Fruit fly (Drosophila melanogaster) whole organism, pupa: ENCODE data around the gene ftz.

ENCODE experiments used
- CG10348 ChIP-seq: fragments of 200-800 bp; sonication (Bioruptor generic); IDR thresholded peaks from 2 replicates; pipeline ENCODE4 v1.3.6; 2022; ENCODE audit warnings: missing biosample characterization, missing genetic modification characterization
- CG12605 ChIP-seq: fragments of 200-800 bp; sonication (Bioruptor generic); IDR thresholded peaks from 2 replicates; pipeline ENCODE4 v1.3.6; 2022; ENCODE audit warnings: missing biosample characterization, missing genetic modification characterization
- CG13204 ChIP-seq: fragments of 200-800 bp; sonication (Bioruptor generic); optimal IDR thresholded peaks from 2 replicates; lab custom pipeline; 2018; ENCODE audit warnings: missing biosample characterization, mild to moderate bottlenecking, missing genetic modification characterization, moderate library complexity
- CG14655 ChIP-seq: fragments of 200-800 bp; sonication (Bioruptor generic); optimal IDR thresholded peaks from 3 replicates; lab custom pipeline; 2017; ENCODE audit warnings: mild to moderate bottlenecking, missing biosample characterization, missing genetic modification reagents, missing genetic modification characterization
- CG15710 ChIP-seq: fragments of 200-800 bp; sonication (Bioruptor generic); optimal IDR thresholded peaks from 2 replicates; lab custom pipeline; 2018; ENCODE audit warnings: missing biosample characterization, mild to moderate bottlenecking, missing genetic modification characterization, moderate library complexity
- CG17806 ChIP-seq: fragments of 200-800 bp; sonication (Bioruptor generic); optimal IDR thresholded peaks from 2 replicates; lab custom pipeline; 2018; ENCODE audit warnings: missing biosample characterization, mild to moderate bottlenecking, missing genetic modification characterization, moderate library complexity
- CG32121 ChIP-seq: fragments of 200-800 bp; sonication (Bioruptor generic); IDR thresholded peaks from 2 replicates; pipeline ENCODE4 v1.3.6; 2022; ENCODE audit warnings: missing biosample characterization, missing genetic modification characterization
- CG34367 ChIP-seq: fragments of 200-800 bp; sonication (Bioruptor generic); optimal IDR thresholded peaks from 2 replicates; lab custom pipeline; 2018; ENCODE audit warnings: missing biosample characterization, mild to moderate bottlenecking, missing genetic modification characterization
- CG4496 ChIP-seq: fragments of 200-800 bp; sonication (Bioruptor generic); IDR thresholded peaks from 3 replicates; pipeline ENCODE4 v1.3.6; 2022; ENCODE audit warnings: missing biosample characterization, missing genetic modification characterization
- CG8159 ChIP-seq: fragments of 200-800 bp; sonication (Bioruptor generic); optimal IDR thresholded peaks from 3 replicates; lab custom pipeline; 2018; ENCODE audit warnings: missing biosample characterization, mild to moderate bottlenecking, missing genetic modification characterization, moderate library complexity
- CG8301 ChIP-seq: fragments of 200-800 bp; sonication (Bioruptor generic); optimal IDR thresholded peaks from 2 replicates; lab custom pipeline; 2018; ENCODE audit warnings: missing biosample characterization, mild to moderate bottlenecking, missing genetic modification characterization
- CG9948 ChIP-seq: fragments of 200-800 bp; sonication (Bioruptor generic); optimal IDR thresholded peaks from 2 replicates; lab custom pipeline; 2018; ENCODE audit warnings: missing biosample characterization, mild to moderate bottlenecking, missing genetic modification characterization, moderate library complexity
- EcR ChIP-seq: fragments of 200-800 bp; sonication (Bioruptor generic); optimal IDR thresholded peaks from 3 replicates; lab custom pipeline; 2019; ENCODE audit warnings: missing biosample characterization, missing genetic modification characterization, mild to moderate bottlenecking, moderate library complexity, missing genetic modification reagents
- Ets98B ChIP-seq: fragments of 200-800 bp; sonication (Bioruptor generic); IDR thresholded peaks from 2 replicates; pipeline ENCODE4 v1.3.6; 2022; ENCODE audit warnings: missing biosample characterization, missing genetic modification characterization
- Pif1A ChIP-seq: fragments of 200-800 bp; sonication (Bioruptor generic); optimal IDR thresholded peaks from 3 replicates; lab custom pipeline; 2016; ENCODE audit warnings: missing biosample characterization, missing genetic modification characterization
- Pif1B ChIP-seq: fragments of 200-800 bp; sonication (Bioruptor generic); optimal IDR thresholded peaks from 3 replicates; lab custom pipeline; 2016; ENCODE audit warnings: missing biosample characterization, missing genetic modification characterization
- Snoo ChIP-seq: fragments of 200-800 bp; sonication (Bioruptor generic); optimal IDR thresholded peaks from 3 replicates; lab custom pipeline; 2017; ENCODE audit warnings: missing biosample characterization, mild to moderate bottlenecking, missing genetic modification characterization, inconsistent platforms
- fd96Ca ChIP-seq: fragments of 200-800 bp; sonication (Bioruptor generic); IDR thresholded peaks from 3 replicates; pipeline ENCODE4 v1.3.6; 2022; ENCODE audit warnings: missing biosample characterization, missing genetic modification characterization
- gl ChIP-seq: fragments of 200-800 bp; sonication (Bioruptor generic); optimal IDR thresholded peaks from 2 replicates; lab custom pipeline; 2018; ENCODE audit warnings: missing biosample characterization, mild to moderate bottlenecking, missing genetic modification characterization
- rn ChIP-seq: fragments of 200-800 bp; sonication (Bioruptor generic); IDR thresholded peaks from 2 replicates; pipeline ENCODE4 v1.3.6; 2022; ENCODE audit warnings: missing biosample characterization, missing genetic modification characterization

ftz gene

DNA sequence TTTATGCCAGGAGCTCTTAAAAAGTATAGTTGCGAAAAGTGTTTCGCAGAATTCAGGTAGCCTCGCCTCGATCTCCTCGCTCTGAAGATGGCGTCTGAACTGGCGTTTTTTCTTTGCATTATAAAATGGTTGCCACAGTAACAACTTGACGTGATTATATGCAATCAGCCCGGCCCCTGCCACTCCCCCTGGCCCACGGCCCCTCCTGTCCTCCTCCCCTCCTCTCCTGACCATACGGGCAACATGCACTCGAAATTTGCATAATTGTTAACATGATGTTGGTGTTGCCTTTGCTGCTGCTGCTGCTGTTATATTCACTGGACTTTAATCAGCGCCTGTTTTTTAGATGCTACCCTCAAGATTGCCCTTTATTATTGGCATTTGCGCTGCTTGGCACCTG, 25.5 kb upstream of the ftz start:
- no peak for TF ChIP-seq Ets98B (GFP tag; lab: Robert Waterston, UW)
- TF ChIP-seq CG9948, result no peak
- no peak for TF ChIP-seq Pif1A (GFP tag; lab: Kevin White, UChicago)
- no peak for TF ChIP-seq fd96Ca (GFP tag; lab: Robert Waterston, UW)
- no peak for TF ChIP-seq CG15710 (tag; lab: Kevin White, UChicago)
- no peak for TF ChIP-seq CG10348 (GFP tag; lab: Robert Waterston, UW)

DNA sequence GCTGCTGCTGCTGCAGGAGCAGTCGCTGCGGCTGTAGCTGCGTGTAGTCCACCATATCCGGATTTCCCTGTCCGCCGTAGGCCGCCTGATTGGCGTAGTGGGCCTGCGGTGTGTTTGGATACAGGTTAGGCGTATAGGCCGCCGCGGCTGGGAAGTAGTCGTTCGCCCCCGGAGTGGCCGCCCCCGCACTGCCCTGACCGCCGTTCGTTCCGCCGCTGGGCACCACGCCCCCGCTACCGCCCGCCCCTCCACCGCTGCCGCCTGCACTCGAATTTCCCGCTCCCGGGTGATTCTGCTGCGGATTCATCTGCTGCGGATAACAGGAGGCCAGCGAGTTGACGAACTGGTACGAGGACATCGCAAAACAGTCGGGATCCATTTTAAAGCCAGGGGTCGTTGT, 22.3 kb upstream of the ftz start:
- no peak for TF ChIP-seq CG8301 (tag; lab: Kevin White, UChicago)

DNA sequence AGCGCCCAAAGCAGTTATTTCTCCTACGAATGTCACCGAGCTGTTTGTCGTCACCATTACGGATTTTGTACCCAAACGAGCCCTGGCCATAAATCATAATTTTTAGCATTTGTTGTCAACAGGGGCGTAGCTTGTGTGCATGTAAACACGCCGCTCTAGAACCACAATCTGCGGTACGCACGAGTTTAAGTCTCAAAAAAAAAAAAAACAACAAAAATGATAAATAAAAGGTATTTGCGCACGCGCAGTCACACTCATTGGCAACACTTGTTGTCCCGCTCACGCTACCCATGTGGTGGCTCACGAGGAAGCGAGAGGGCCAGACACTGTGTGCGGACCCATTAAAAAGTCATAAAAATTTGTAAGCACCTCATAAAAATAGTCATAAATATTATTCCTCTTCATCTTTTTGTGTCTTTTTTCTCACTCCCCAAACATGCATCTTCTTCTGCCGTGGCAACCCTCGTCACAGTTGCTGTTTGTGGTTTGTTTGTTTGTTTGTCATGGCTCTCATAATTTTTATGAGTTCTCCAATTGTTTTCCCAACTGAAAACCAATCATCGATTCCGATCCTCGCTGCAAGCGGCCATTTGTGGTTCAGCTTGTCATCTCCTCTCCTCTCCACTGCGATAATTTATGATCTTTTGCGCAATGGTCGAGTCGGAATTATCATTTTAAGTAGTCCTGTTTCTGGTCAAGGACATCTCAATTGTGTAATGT, 18.5 kb upstream of the ftz start:
- TF ChIP-seq Ets98B (GFP tag; lab: Robert Waterston, UW) (no peak), CG17806 (tag; lab: Kevin White, UChicago) (no peak), CG12605 (GFP tag; lab: Robert Waterston, UW) (no peak), CG13204 (GFP tag; lab: Kevin White, UChicago) (no peak), Snoo (tag; lab: Kevin White, UChicago) (no peak), gl (tag; lab: Kevin White, UChicago) (no peak), Pif1B (GFP tag; lab: Kevin White, UChicago) (no peak), rn (no peak), CG4496 (GFP tag; lab: Robert Waterston, UW) (no peak), CG8301 (tag; lab: Kevin White, UChicago) (no peak), CG34367 (tag; lab: Kevin White, UChicago) (no peak)

DNA sequence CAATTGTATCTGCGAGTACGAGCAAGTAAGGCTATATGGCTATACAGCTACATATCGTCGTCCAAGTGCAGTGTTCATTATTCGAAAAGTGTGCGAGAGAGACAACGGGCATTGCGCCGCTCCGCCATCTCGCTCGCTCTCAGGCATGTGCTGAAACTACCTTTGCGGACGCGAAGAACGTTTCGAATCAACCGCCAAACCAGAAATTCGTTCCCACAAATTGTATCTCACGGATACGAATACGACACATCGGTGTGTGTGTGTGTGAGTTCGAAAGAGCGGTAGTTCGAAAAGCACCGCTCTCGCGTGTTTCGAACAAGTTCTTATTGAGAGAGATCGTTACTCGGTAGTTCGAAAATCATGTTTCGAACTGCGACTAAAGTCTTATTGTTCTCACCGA, 15.5 kb upstream of the ftz start:
- TF ChIP-seq Snoo (tag; lab: Kevin White, UChicago) (no peak), rn (no peak), CG10348 (GFP tag; lab: Robert Waterston, UW) (no peak), Pif1A (GFP tag; lab: Kevin White, UChicago) (no peak), CG12605 (GFP tag; lab: Robert Waterston, UW) (no peak), CG15710 (tag; lab: Kevin White, UChicago) (no peak), gl (tag; lab: Kevin White, UChicago) (no peak), CG32121 (GFP tag; lab: Robert Waterston, UW) (no peak)
- TF ChIP-seq, all 21 proteins: peak for 0

DNA sequence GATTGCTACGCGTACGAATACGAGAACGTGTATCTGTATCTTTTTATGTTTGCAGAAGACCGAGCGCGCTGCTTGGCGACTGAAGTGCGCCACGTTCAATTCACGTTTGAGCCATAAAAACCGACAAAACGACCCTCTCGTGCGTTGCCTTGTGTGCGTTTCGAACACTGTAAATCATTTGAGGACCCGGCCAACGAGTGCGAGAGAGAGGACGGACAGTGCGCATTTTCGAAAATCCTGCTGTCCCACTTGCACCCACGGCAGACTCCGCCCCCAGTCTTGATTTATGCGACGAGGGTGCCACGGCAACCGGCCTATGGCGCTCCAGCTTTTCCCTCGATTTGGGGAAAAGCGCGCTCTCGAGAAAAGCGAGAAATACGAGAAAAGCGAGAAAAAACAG, 14.3 kb upstream of the ftz start, which contains the start of gene Scr:
Gene Scr (minus strand): TSS at position 116 of the 400 bp plus-strand sequence.
- TF ChIP-seq CG13204 (GFP tag; lab: Kevin White, UChicago) (no peak), CG4496 (GFP tag; lab: Robert Waterston, UW) (no peak), Pif1A (GFP tag; lab: Kevin White, UChicago) (no peak), CG10348 (GFP tag; lab: Robert Waterston, UW) (no peak), CG8159 (tag; lab: Kevin White, UChicago) (no peak), CG32121 (GFP tag; lab: Robert Waterston, UW) (no peak), CG15710 (tag; lab: Kevin White, UChicago) (no peak), Pif1B (GFP tag; lab: Kevin White, UChicago) (no peak), CG34367 (tag; lab: Kevin White, UChicago) (no peak), fd96Ca (GFP tag; lab: Robert Waterston, UW) (no peak), Ets98B (GFP tag; lab: Robert Waterston, UW) (no peak), CG12605 (GFP tag; lab: Robert Waterston, UW) (no peak), gl (tag; lab: Kevin White, UChicago) (no peak), Snoo (tag; lab: Kevin White, UChicago) (no peak), CG17806 (tag; lab: Kevin White, UChicago) (no peak), CG8301 (tag; lab: Kevin White, UChicago) (no peak)

DNA sequence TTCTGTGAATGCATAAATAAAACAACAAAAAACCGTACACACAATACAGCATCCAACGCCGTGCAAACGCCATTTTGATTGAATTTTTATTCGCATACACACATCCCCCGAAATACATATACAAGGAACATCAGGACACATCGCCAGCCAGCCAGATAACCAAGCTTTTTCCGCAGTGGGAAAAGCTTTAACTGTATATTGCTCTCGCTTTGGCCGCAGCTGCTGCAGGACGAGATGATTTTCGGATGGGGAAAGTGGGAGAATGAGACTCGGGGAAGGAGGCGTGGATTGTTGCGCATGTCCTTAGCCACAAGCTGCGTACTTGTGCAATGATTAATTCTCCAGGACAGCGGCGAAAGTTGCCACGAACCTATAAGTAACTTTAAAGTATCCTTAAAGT, 11.1 kb upstream of the ftz start:
- TF ChIP-seq CG8159 (tag; lab: Kevin White, UChicago), result no peak
- no peak for TF ChIP-seq CG32121 (GFP tag; lab: Robert Waterston, UW)
- TF ChIP-seq CG8301 (tag; lab: Kevin White, UChicago), result no peak
- no peak for TF ChIP-seq EcR
- no peak for TF ChIP-seq CG34367 (tag; lab: Kevin White, UChicago)
- TF ChIP-seq CG14655 (GFP tag; lab: Kevin White, UChicago), result no peak
- no peak for TF ChIP-seq CG9948
- no peak for TF ChIP-seq gl (tag; lab: Kevin White, UChicago)
- no peak for TF ChIP-seq CG12605 (GFP tag; lab: Robert Waterston, UW)
- no peak for TF ChIP-seq CG13204 (GFP tag; lab: Kevin White, UChicago)

DNA sequence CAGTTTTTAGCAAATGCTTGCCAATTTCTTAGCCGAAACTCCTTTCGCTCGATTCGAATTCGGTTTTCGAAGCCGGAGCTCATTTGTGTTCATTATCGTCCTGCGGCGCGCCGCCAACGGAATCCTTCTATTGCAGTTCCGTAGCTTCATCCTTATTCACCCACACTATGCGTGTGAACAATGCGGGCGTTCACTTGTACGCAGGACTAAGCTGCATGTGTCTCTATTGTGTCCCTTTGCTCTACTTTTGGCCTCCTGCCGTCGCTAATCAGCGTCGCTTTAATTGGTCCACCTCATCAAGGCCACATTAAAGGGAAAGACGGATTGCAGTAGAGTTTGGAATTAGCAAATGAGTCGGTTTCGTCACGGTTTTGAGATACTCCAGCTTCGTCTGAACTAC, 10.5 kb upstream of the ftz start:
- no peak for TF ChIP-seq EcR
